Fruit fly (Drosophila melanogaster) whole organism, embryonic: ENCODE measurements around the gene Mvb12.

ENCODE experiments used
- CG30431 ChIP-seq: fragments of 200-800 bp; sonication (Bioruptor generic); optimal IDR thresholded peaks from 2 replicates; lab custom pipeline; 2017; ENCODE audit warnings: missing biosample characterization, missing genetic modification characterization
- CG34376 ChIP-seq: fragments of 200-800 bp; sonication (Bioruptor generic); optimal IDR thresholded peaks from 2 replicates; lab custom pipeline; 2018; ENCODE audit warnings: missing biosample characterization, mild to moderate bottlenecking, missing genetic modification characterization
- CG34422 ChIP-seq: fragments of 200-800 bp; sonication (Bioruptor generic); IDR thresholded peaks from 3 replicates; pipeline ENCODE4 v1.3.6; 2022; ENCODE audit warnings: missing biosample characterization, missing genetic modification characterization
- CG6854 ChIP-seq: fragments of 200-800 bp; sonication (Bioruptor generic); optimal IDR thresholded peaks from 3 replicates; lab custom pipeline; 2017; ENCODE audit warnings: missing biosample characterization, mild to moderate bottlenecking, missing genetic modification characterization
- fru ChIP-seq: fragments of >200 bp; optimal IDR thresholded peaks from 2 replicates; lab custom pipeline; 2017
- gsb-n ChIP-seq: fragments of 200-800 bp; sonication (Bioruptor generic); optimal IDR thresholded peaks from 3 replicates; lab custom pipeline; 2018; ENCODE audit warnings: missing biosample characterization, mild to moderate bottlenecking, missing genetic modification characterization
- her ChIP-seq: fragments of 200-800 bp; sonication (Bioruptor generic); optimal IDR thresholded peaks from 2 replicates; lab custom pipeline; 2016; ENCODE audit warnings: missing biosample characterization, missing genetic modification characterization

DNA sequence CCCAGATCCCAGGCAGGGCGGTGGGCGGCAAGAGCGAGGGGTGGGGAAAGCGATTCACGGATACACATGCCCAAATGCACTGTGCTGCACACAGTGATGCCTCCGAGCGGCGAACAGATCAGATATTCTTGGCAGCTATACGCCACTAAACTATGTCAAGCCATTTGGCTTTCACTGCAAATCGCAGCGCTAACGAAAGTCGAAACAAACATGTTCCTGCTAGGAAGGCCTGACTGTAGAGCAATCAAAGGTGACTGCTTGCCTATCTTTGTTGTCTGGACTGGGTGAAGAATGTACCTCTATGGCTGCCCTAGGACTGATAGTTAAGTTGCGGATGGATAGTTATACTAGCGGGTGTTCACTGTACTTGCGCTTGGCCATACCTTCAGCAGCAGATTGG, 34.9 kb upstream of the Mvb12 start:
- TF ChIP-seq CG30431 (GFP tag; lab: Kevin White, UChicago) (no peak), CG34422 (no peak), gsb-n (tag; lab: Kevin White, UChicago) (no peak), fru (lab: Kevin White, UChicago) (no peak), her (GFP tag; lab: Kevin White, UChicago) (no peak), CG34376 (GFP tag; lab: Kevin White, UChicago) (no peak), CG6854 (GFP tag; lab: Kevin White, UChicago) (no peak)
